Fruit fly (Drosophila melanogaster) whole organism, embryonic: Measurements from ENCODE around the gene CG13131.
A peak's percentile ranks its signal among the peaks of the same experiment; 100 is the strongest.

ENCODE experiments used
- CG10147 ChIP-seq: fragments of 200-800 bp; sonication (Bioruptor generic); optimal IDR thresholded peaks from 2 replicates; lab custom pipeline; 2019; ENCODE audit warnings: missing biosample characterization, mild to moderate bottlenecking, missing genetic modification characterization, moderate library complexity
- CG10267 ChIP-seq: fragments of 200-800 bp; sonication (Bioruptor generic); optimal IDR thresholded peaks from 2 replicates; lab custom pipeline; 2018; ENCODE audit warnings: missing biosample characterization, mild to moderate bottlenecking, missing genetic modification characterization, moderate library complexity
- CG10366 ChIP-seq: fragments of 200-800 bp; sonication (Bioruptor generic); IDR thresholded peaks from 2 replicates; pipeline ENCODE4 v1.3.6; 2022; ENCODE audit warnings: missing biosample characterization, missing genetic modification characterization
- CG10462 ChIP-seq: fragments of 200-800 bp; sonication (Bioruptor generic); optimal IDR thresholded peaks from 2 replicates; lab custom pipeline; 2016; ENCODE audit warnings: missing biosample characterization, missing genetic modification characterization
- CG11456 ChIP-seq: fragments of 200-800 bp; sonication (Bioruptor generic); IDR thresholded peaks from 3 replicates; pipeline ENCODE4 v1.3.6; 2022; ENCODE audit warnings: missing biosample characterization, missing genetic modification characterization
- CG11695 ChIP-seq: fragments of 200-800 bp; sonication (Bioruptor generic); IDR thresholded peaks from 3 replicates; pipeline ENCODE4 v1.3.6; 2022; ENCODE audit warnings: missing biosample characterization, missing genetic modification characterization
- CG12769 ChIP-seq: fragments of 200-800 bp; sonication (Bioruptor generic); optimal IDR thresholded peaks from 2 replicates; lab custom pipeline; 2019; ENCODE audit warnings: missing biosample characterization, mild to moderate bottlenecking, missing genetic modification characterization, moderate library complexity
- CG14710 ChIP-seq: fragments of 200-800 bp; sonication (Bioruptor generic); optimal IDR thresholded peaks from 3 replicates; lab custom pipeline; 2019; ENCODE audit warnings: missing biosample characterization, mild to moderate bottlenecking, missing genetic modification characterization, moderate library complexity
- CG15011 ChIP-seq: fragments of 200-800 bp; sonication (Bioruptor generic); optimal IDR thresholded peaks from 3 replicates; lab custom pipeline; 2018; ENCODE audit warnings: missing biosample characterization, mild to moderate bottlenecking, missing genetic modification characterization
- CG15269 ChIP-seq: fragments of 200-800 bp; sonication (Bioruptor generic); optimal IDR thresholded peaks from 2 replicates; lab custom pipeline; 2018; ENCODE audit warnings: missing biosample characterization, mild to moderate bottlenecking, missing genetic modification characterization, moderate library complexity
- CG15696 ChIP-seq: fragments of 200-800 bp; sonication (Bioruptor generic); optimal IDR thresholded peaks from 2 replicates; lab custom pipeline; 2019; ENCODE audit warnings: missing biosample characterization, mild to moderate bottlenecking, missing genetic modification characterization, moderate library complexity
- CG1602 ChIP-seq: fragments of 200-800 bp; sonication (Bioruptor generic); optimal IDR thresholded peaks from 3 replicates; lab custom pipeline; 2016; ENCODE audit warnings: missing biosample characterization, missing genetic modification characterization
- CG1647 ChIP-seq: fragments of 200-800 bp; sonication (Bioruptor generic); optimal IDR thresholded peaks from 3 replicates; lab custom pipeline; 2016; ENCODE audit warnings: missing biosample characterization, missing genetic modification characterization
- CG17829 ChIP-seq: fragments of 200-800 bp; optimal IDR thresholded peaks from 2 replicates; lab custom pipeline; 2019; ENCODE audit warnings: missing biosample characterization, mild to moderate bottlenecking, missing genetic modification characterization, moderate library complexity
- CG18262 ChIP-seq: fragments of 200-800 bp; optimal IDR thresholded peaks from 3 replicates; lab custom pipeline; 2019; ENCODE audit warnings: missing biosample characterization, mild to moderate bottlenecking, missing genetic modification characterization, moderate library complexity
- CG2116 ChIP-seq: fragments of 200-800 bp; sonication (Bioruptor generic); optimal IDR thresholded peaks from 3 replicates; lab custom pipeline; 2018; ENCODE audit warnings: missing biosample characterization, mild to moderate bottlenecking, missing genetic modification characterization
- CG2678 ChIP-seq: fragments of 200-800 bp; sonication (Bioruptor generic); optimal IDR thresholded peaks from 3 replicates; lab custom pipeline; 2019; ENCODE audit warnings: missing biosample characterization, mild to moderate bottlenecking, missing genetic modification characterization, moderate library complexity
- CG30403 ChIP-seq: fragments of 200-800 bp; sonication (Bioruptor generic); optimal IDR thresholded peaks from 3 replicates; lab custom pipeline; 2016; ENCODE audit warnings: missing biosample characterization, missing genetic modification characterization
- CG7839 ChIP-seq: fragments of 200-800 bp; sonication (Bioruptor generic); optimal IDR thresholded peaks from 3 replicates; lab custom pipeline; 2018; ENCODE audit warnings: missing biosample characterization, mild to moderate bottlenecking, missing genetic modification characterization, moderate library complexity
- CG7963 ChIP-seq: fragments of 200-800 bp; sonication (Bioruptor generic); IDR thresholded peaks from 3 replicates; pipeline ENCODE4 v1.3.6; 2022; ENCODE audit warnings: missing biosample characterization, missing genetic modification characterization; ENCODE audit not compliant: partially characterized antibody
- CG9437 ChIP-seq: fragments of 200-800 bp; sonication (Bioruptor generic); optimal IDR thresholded peaks from 2 replicates; lab custom pipeline; 2018; ENCODE audit warnings: missing biosample characterization, mild to moderate bottlenecking, missing genetic modification characterization
- CG9817 ChIP-seq: fragments of 200-800 bp; sonication (Bioruptor generic); optimal IDR thresholded peaks from 2 replicates; lab custom pipeline; 2018; ENCODE audit warnings: missing biosample characterization, mild to moderate bottlenecking, missing genetic modification characterization, moderate library complexity
- CG9876 ChIP-seq: fragments of 200-800 bp; sonication (Bioruptor generic); optimal IDR thresholded peaks from 2 replicates; lab custom pipeline; 2016; ENCODE audit warnings: missing biosample characterization, missing genetic modification characterization
- Deaf1 ChIP-seq: fragments of 200-800 bp; optimal IDR thresholded peaks from 3 replicates; lab custom pipeline; 2019; ENCODE audit warnings: missing biosample characterization, mild to moderate bottlenecking, missing genetic modification characterization, moderate library complexity
- Dp ChIP-seq: fragments of 200-800 bp; sonication (Bioruptor generic); optimal IDR thresholded peaks from 2 replicates; lab custom pipeline; 2018; ENCODE audit warnings: missing biosample characterization, mild to moderate bottlenecking, missing genetic modification characterization, moderate library complexity
- Elba2 ChIP-seq: fragments of 200-800 bp; sonication (Bioruptor generic); optimal IDR thresholded peaks from 3 replicates; lab custom pipeline; 2016; ENCODE audit warnings: missing biosample characterization, missing genetic modification characterization
- Fer1 ChIP-seq: fragments of 200-800 bp; sonication (Bioruptor generic); optimal IDR thresholded peaks from 2 replicates; lab custom pipeline; 2017; ENCODE audit warnings: missing biosample characterization, mild to moderate bottlenecking, missing genetic modification characterization
- Lim3 ChIP-seq: fragments of 200-800 bp; sonication (Bioruptor generic); IDR thresholded peaks from 2 replicates; pipeline ENCODE4 v1.3.6; 2022; ENCODE audit warnings: missing biosample characterization, missing genetic modification characterization
- MESR4 ChIP-seq: fragments of 200-800 bp; sonication (Bioruptor generic); optimal IDR thresholded peaks from 2 replicates; lab custom pipeline; 2018; ENCODE audit warnings: missing biosample characterization, mild to moderate bottlenecking, missing genetic modification characterization, moderate library complexity
- Nf-YC ChIP-seq: fragments of 200-800 bp; optimal IDR thresholded peaks from 3 replicates; lab custom pipeline; 2019; ENCODE audit warnings: missing biosample characterization, mild to moderate bottlenecking, missing genetic modification characterization, moderate library complexity
- PHDP ChIP-seq: fragments of 200-800 bp; sonication (Bioruptor generic); optimal IDR thresholded peaks from 3 replicates; lab custom pipeline; 2018; ENCODE audit warnings: missing biosample characterization, mild to moderate bottlenecking, missing genetic modification characterization, moderate library complexity
- Ptx1 ChIP-seq: fragments of 200-800 bp; sonication (Bioruptor generic); IDR thresholded peaks from 2 replicates; pipeline ENCODE4 v1.3.6; 2022; ENCODE audit warnings: missing biosample characterization, missing genetic modification characterization
- Side ChIP-seq: fragments of 200-800 bp; sonication (Bioruptor generic); optimal IDR thresholded peaks from 2 replicates; lab custom pipeline; 2016; ENCODE audit warnings: missing biosample characterization, missing genetic modification characterization
- Sox100B ChIP-seq: fragments of 200-800 bp; sonication (Bioruptor generic); optimal IDR thresholded peaks from 3 replicates; lab custom pipeline; 2018; ENCODE audit warnings: missing biosample characterization, mild to moderate bottlenecking, missing genetic modification characterization
- Spps ChIP-seq: fragments of 200-800 bp; sonication (Bioruptor generic); optimal IDR thresholded peaks from 2 replicates; lab custom pipeline; 2018; ENCODE audit warnings: missing biosample characterization, mild to moderate bottlenecking, missing genetic modification characterization
- Xbp1 ChIP-seq: fragments of 200-800 bp; sonication (Bioruptor generic); optimal IDR thresholded peaks from 3 replicates; lab custom pipeline; 2016; ENCODE audit warnings: missing biosample characterization, mild to moderate bottlenecking, missing genetic modification characterization
- abd-A ChIP-seq: fragments of 200-800 bp; sonication (Bioruptor generic); optimal IDR thresholded peaks from 3 replicates; lab custom pipeline; 2019; ENCODE audit warnings: missing biosample characterization, mild to moderate bottlenecking, missing genetic modification characterization, moderate library complexity
- cas ChIP-seq: fragments of 200-800 bp; sonication (Bioruptor generic); IDR thresholded peaks from 2 replicates; pipeline ENCODE4 v1.3.6; 2022; ENCODE audit warnings: missing biosample characterization, missing genetic modification characterization
- cato ChIP-seq: fragments of 200-800 bp; sonication (Bioruptor generic); optimal IDR thresholded peaks from 2 replicates; lab custom pipeline; 2016; ENCODE audit warnings: missing biosample characterization, missing genetic modification characterization, borderline replicate concordance
- cg ChIP-seq: fragments of 200-800 bp; sonication (Bioruptor generic); optimal IDR thresholded peaks from 3 replicates; lab custom pipeline; 2019; ENCODE audit warnings: missing biosample characterization, mild to moderate bottlenecking, missing genetic modification characterization, moderate library complexity
- corto ChIP-seq: fragments of 200-800 bp; sonication (Bioruptor generic); optimal IDR thresholded peaks from 2 replicates; lab custom pipeline; 2016; ENCODE audit warnings: missing biosample characterization, mild to moderate bottlenecking, missing genetic modification characterization, moderate library complexity
- gem ChIP-seq: fragments of 200-800 bp; sonication (Bioruptor generic); optimal IDR thresholded peaks from 2 replicates; lab custom pipeline; 2019; ENCODE audit warnings: missing biosample characterization, mild to moderate bottlenecking, missing genetic modification characterization, moderate library complexity
- lab ChIP-seq: fragments of 200-800 bp; sonication (Bioruptor generic); optimal IDR thresholded peaks from 3 replicates; lab custom pipeline; 2017; ENCODE audit warnings: missing biosample characterization, missing genetic modification characterization, mild to moderate bottlenecking, moderate library complexity, missing genetic modification reagents
- p53 ChIP-seq: fragments of 200-800 bp; sonication (Bioruptor generic); optimal IDR thresholded peaks from 2 replicates; lab custom pipeline; 2016; ENCODE audit warnings: missing biosample characterization, missing genetic modification characterization
- row ChIP-seq: fragments of 200-800 bp; sonication (Bioruptor generic); IDR thresholded peaks from 3 replicates; pipeline ENCODE4 v1.3.6; 2022; ENCODE audit warnings: missing biosample characterization, missing genetic modification characterization
- schlank ChIP-seq: fragments of 200-800 bp; sonication (Bioruptor generic); optimal IDR thresholded peaks from 2 replicates; lab custom pipeline; 2018; ENCODE audit warnings: missing biosample characterization, mild to moderate bottlenecking, missing genetic modification characterization
- scrt ChIP-seq: fragments of 200-800 bp; sonication (Bioruptor generic); optimal IDR thresholded peaks from 2 replicates; lab custom pipeline; 2018; ENCODE audit warnings: missing biosample characterization, mild to moderate bottlenecking, missing genetic modification characterization, moderate library complexity
- sna ChIP-seq: fragments of 200-800 bp; sonication (Bioruptor generic); IDR thresholded peaks from 2 replicates; pipeline ENCODE4 v1.3.6; 2022; ENCODE audit warnings: missing biosample characterization, missing genetic modification characterization; ENCODE audit not compliant: partially characterized antibody
- stwl ChIP-seq: fragments of 200-800 bp; sonication (Bioruptor generic); optimal IDR thresholded peaks from 3 replicates; lab custom pipeline; 2018; ENCODE audit warnings: missing biosample characterization, mild to moderate bottlenecking, missing genetic modification characterization, moderate library complexity
- zen ChIP-seq: fragments of 200-800 bp; sonication (Bioruptor generic); optimal IDR thresholded peaks from 3 replicates; lab custom pipeline; 2018; ENCODE audit warnings: missing biosample characterization, mild to moderate bottlenecking, missing genetic modification characterization, moderate library complexity

CG13131 gene

dm6 chr2L:9963603-9964042 is 53.6 kb downstream of the CG13131 start, which contains the start of gene CG5850 (continued):
- TF ChIP-seq row (GFP tag; lab: Robert Waterston, UW): peak; percentile 71
- peak; percentile 54 for TF ChIP-seq Sox100B (GFP tag; lab: Kevin White, UChicago)
- no peak for TF ChIP-seq CG10366
- peak; percentile 43 for TF ChIP-seq CG2678 (tag; lab: Kevin White, UChicago)
- peak; percentile 34 for TF ChIP-seq Fer1 (GFP tag; lab: Kevin White, UChicago)
- peak; percentile 17 for TF ChIP-seq zen
- peak; percentile 84 for TF ChIP-seq MESR4 (GFP tag; lab: Kevin White, UChicago)
- 0 out of 2 replicates have a peak, but pooled peaks have one; percentile 33 for TF ChIP-seq sna (GFP tag; lab: Robert Waterston, UW)
- no peak for TF ChIP-seq cas (GFP tag; lab: Robert Waterston, UW)
- TF ChIP-seq CG17829 (tag; lab: Kevin White, UChicago): peak; percentile 33
- TF ChIP-seq Spps: no peak
- no peak for TF ChIP-seq CG7963 (GFP tag; lab: Robert Waterston, UW)
- TF ChIP-seq CG12769: no peak
- no peak for TF ChIP-seq CG9876 (GFP tag; lab: Kevin White, UChicago)
- no peak for TF ChIP-seq CG9817
- peak; percentile 53 for TF ChIP-seq gem (tag; lab: Kevin White, UChicago)
- no peak for TF ChIP-seq Side (GFP tag; lab: Kevin White, UChicago)
- TF ChIP-seq CG11456: no peak
- peak; percentile 43 for TF ChIP-seq Deaf1
- peak; percentile 15 for TF ChIP-seq CG10147 (GFP tag; lab: Kevin White, UChicago)
- TF ChIP-seq CG15269 (tag; lab: Kevin White, UChicago): no peak
- peak; percentile 94 for TF ChIP-seq Elba2 (GFP tag; lab: Kevin White, UChicago)
- TF ChIP-seq CG10462 (GFP tag; lab: Kevin White, UChicago): no peak
- peak; percentile 44 for TF ChIP-seq CG18262 (tag; lab: Kevin White, UChicago)
- TF ChIP-seq lab (GFP tag; lab: Kevin White, UChicago): peak; percentile 17
- peak; percentile 61 for TF ChIP-seq Dp (GFP tag; lab: Kevin White, UChicago)
- no peak for TF ChIP-seq CG15011
- peak; percentile 70 for TF ChIP-seq CG10267 (tag; lab: Kevin White, UChicago)
- TF ChIP-seq CG9437 (GFP tag; lab: Kevin White, UChicago): peak; percentile 30
- TF ChIP-seq cato (GFP tag; lab: Kevin White, UChicago): no peak
- peak; percentile 45 for TF ChIP-seq PHDP (tag; lab: Kevin White, UChicago)
- TF ChIP-seq CG30403: peak; percentile 14
- TF ChIP-seq CG7839 (tag; lab: Kevin White, UChicago): peak; percentile 35
- TF ChIP-seq scrt: peak; percentile 26
- peak; percentile 7 for TF ChIP-seq Nf-YC (tag; lab: Kevin White, UChicago)
- TF ChIP-seq corto (GFP tag; lab: Kevin White, UChicago): no peak
- no peak for TF ChIP-seq abd-A (tag; lab: Kevin White, UChicago)
- TF ChIP-seq Ptx1 (GFP tag; lab: Robert Waterston, UW): no peak
- TF ChIP-seq CG15696: peak; percentile 4
- TF ChIP-seq stwl: peak; percentile 34
- no peak for TF ChIP-seq p53 (GFP tag; lab: Kevin White, UChicago)
- TF ChIP-seq CG2116 (GFP tag; lab: Kevin White, UChicago): peak; percentile 27
- TF ChIP-seq Lim3 (GFP tag; lab: Robert Waterston, UW): no peak
- no peak for TF ChIP-seq CG1647
- TF ChIP-seq cg: no peak
- no peak for TF ChIP-seq CG11695 (GFP tag; lab: Robert Waterston, UW)
- peak; percentile 5 for TF ChIP-seq Xbp1 (GFP tag; lab: Kevin White, UChicago)
- TF ChIP-seq schlank (tag; lab: Kevin White, UChicago): no peak
- TF ChIP-seq CG14710 (tag; lab: Kevin White, UChicago): peak; percentile 63
- TF ChIP-seq CG1602 (GFP tag; lab: Kevin White, UChicago): no peak
